Worm (Caenorhabditis elegans): ENCODE results near the gene ins-1.

ins-1 gene

ce11 chrIV:10468662-10469061 is 32.2 kb downstream of the ins-1 start:
- TF ChIP-seq atf-7 (tag; optimal IDR thresholded peaks at IDR 0.05), result no peak
- TF ChIP-seq tbp1 (GFP tag; optimal IDR thresholded peaks at IDR 0.05), result no peak
- TF ChIP-seq ama-1 (optimal IDR thresholded peaks at IDR 0.05), result no peak
- no peak for TF ChIP-seq ama-1 (GFP tag; optimal IDR thresholded peaks at IDR 0.05)
- TF ChIP-seq nhr-80 (tag; optimal IDR thresholded peaks at IDR 0.05), result peak; percentile 59

DNA sequence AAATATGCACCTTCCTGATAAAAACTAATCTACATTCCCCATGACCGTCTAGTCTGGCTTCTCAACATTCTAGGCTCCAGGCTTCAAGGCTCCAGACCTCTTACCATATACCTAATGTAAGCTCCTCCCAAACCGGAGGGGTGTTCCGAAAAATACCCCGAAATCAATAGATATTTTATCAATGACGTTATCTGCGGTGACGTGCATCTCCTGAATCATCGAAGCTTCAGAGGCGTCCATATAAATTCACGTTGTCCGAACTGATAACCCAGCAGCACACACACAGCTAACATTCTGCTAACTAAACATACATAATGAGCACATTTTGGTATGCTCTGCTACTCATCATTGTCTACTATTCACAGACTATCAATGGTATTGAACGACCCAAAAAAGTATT is 33.0 kb downstream of the ins-1 start, which contains the start of gene ugt-44:
Gene ugt-44, plus strand, starts transcription at position 248 of the 400 bp plus-strand sequence.
- TF ChIP-seq atf-7 (tag; optimal IDR thresholded peaks at IDR 0.05) (peak; percentile 81), ets-4 (GFP tag; optimal IDR thresholded peaks at IDR 0.05) (peak; percentile 71), T26A5.8 (tag; optimal IDR thresholded peaks at IDR 0.05) (no peak), C06A6.2 (GFP tag; conservative IDR thresholded peaks at IDR 0.05) (no peak), dox-1 (GFP tag; IDR thresholded peaks at IDR 0.05) (peak; percentile 40; the same call in 1 of the 2 replicates), B0336.3 (GFP tag; IDR thresholded peaks at IDR 0.05) (0 out of 2 replicates have a peak, but pooled peaks have one; percentile 23), nhr-80 (tag; optimal IDR thresholded peaks at IDR 0.05) (peak; percentile 66)

DNA sequence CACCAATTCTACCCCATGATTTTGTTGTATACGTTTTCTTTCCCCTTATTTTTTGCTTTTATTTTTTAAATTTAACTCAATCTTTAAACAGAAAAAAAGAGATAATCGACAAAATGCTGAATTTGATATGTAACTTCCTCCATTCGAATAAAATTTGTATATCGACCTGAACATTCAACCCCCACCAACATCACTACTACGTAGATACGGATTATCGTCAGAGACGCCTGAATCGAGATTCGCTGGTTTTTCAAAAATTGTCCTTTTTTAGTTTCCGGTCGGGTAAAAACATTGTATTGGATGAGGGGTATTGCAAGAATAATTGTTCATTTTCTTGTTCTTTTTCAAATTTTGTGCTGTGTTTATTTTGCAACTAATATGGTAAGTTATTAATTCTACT is 36.0 kb downstream of the ins-1 start, which contains the start of gene bgnt-1.1:
Gene bgnt-1.1, plus strand, starts transcription at position 301 of the 400 bp plus-strand sequence.
- TF ChIP-seq B0336.3 (GFP tag; IDR thresholded peaks at IDR 0.05), result no peak
- no peak for TF ChIP-seq repo-1 (tag; optimal IDR thresholded peaks at IDR 0.05)
- TF ChIP-seq tbx-9 (tag; optimal IDR thresholded peaks at IDR 0.05; ENCODE audit: borderline replicate concordance), result no peak
- TF ChIP-seq T07F8.4 (tag; optimal IDR thresholded peaks at IDR 0.05), result no peak
- TF ChIP-seq mel-28 (tag; optimal IDR thresholded peaks at IDR 0.05; ENCODE audit: borderline replicate concordance), result no peak
- TF ChIP-seq Y53F4B.3 (GFP tag; IDR thresholded peaks at IDR 0.05), result no peak
- no peak for TF ChIP-seq K12H6.12 (tag; optimal IDR thresholded peaks at IDR 0.05)
- TF ChIP-seq F23B12.7 (tag; optimal IDR thresholded peaks at IDR 0.05; ENCODE audit: insufficient read depth), result no peak
- TF ChIP-seq lsl-1 (GFP tag; optimal IDR thresholded peaks at IDR 0.05), result no peak
- no peak for TF ChIP-seq nfya-1 (tag; optimal IDR thresholded peaks at IDR 0.05; ENCODE audit: borderline replicate concordance, insufficient read depth)
- no peak for TF ChIP-seq lag-1 (GFP tag; IDR thresholded peaks at IDR 0.05)
- TF ChIP-seq snpc-4 (GFP tag; optimal IDR thresholded peaks at IDR 0.05), result no peak
- no peak for TF ChIP-seq snpc-4 (tag; optimal IDR thresholded peaks at IDR 0.05)
- TF ChIP-seq nfya-2 (GFP tag; IDR thresholded peaks at IDR 0.05), result no peak

- no peak for TF ChIP-seq F33H1.4 (GFP tag; IDR thresholded peaks at IDR 0.05)
- no peak for TF ChIP-seq atf-7 (tag; optimal IDR thresholded peaks at IDR 0.05)
- TF ChIP-seq ztf-25 (GFP tag; IDR thresholded peaks at IDR 0.05), result no peak
- no peak for TF ChIP-seq K12H6.12 (tag; optimal IDR thresholded peaks at IDR 0.05)
- TF ChIP-seq Y56A3A.18 (GFP tag; IDR thresholded peaks at IDR 0.05), result no peak
- no peak for TF ChIP-seq F57A8.1 (GFP tag; optimal IDR thresholded peaks at IDR 0.05)
- no peak for TF ChIP-seq aptf-3 (GFP tag; IDR thresholded peaks at IDR 0.05)
- TF ChIP-seq ztf-3 (GFP tag; optimal IDR thresholded peaks at IDR 0.05), result no peak
- no peak for TF ChIP-seq hmg-1.2 (GFP tag; IDR thresholded peaks at IDR 0.05)
- no peak for TF ChIP-seq ztf-26 (tag; optimal IDR thresholded peaks at IDR 0.05)
- no peak for TF ChIP-seq Y53F4B.3 (GFP tag; IDR thresholded peaks at IDR 0.05)
- no peak for TF ChIP-seq lsy-27 (tag; optimal IDR thresholded peaks at IDR 0.05; ENCODE audit: borderline replicate concordance, insufficient read depth)
Observed at ce11 chrIV:10475234-10475633, 38.7 kb downstream of the ins-1 start.

DNA sequence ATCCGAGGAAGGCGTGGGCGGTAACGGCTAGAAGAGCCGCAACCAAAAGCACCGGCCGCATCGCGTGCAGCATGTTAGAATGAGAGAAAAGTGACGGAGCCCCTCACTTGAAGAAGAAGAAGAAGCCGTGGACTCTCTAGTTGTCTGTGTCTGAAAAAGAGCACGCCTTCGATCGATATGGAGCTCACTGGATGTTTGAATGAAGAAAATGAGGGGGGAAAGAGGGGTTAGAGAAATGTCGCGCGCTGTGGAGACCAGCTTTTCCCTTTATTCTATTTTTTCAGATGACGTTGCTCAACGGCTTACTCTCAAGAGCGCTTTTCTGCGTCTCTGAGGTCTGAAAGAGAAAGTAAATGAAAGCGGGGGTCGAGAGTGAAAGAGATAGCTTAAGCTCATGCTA is 45.2 kb downstream of the ins-1 start, which contains the start of gene egl-21:
Gene egl-21, minus strand, starts transcription at position 150 of the 400 bp plus-strand sequence.
- no peak for TF ChIP-seq hlh-12 (tag; optimal IDR thresholded peaks at IDR 0.05)
- no peak for TF ChIP-seq let-526 (GFP tag; IDR thresholded peaks at IDR 0.05)
- no peak for TF ChIP-seq fkh-3 (tag; optimal IDR thresholded peaks at IDR 0.05)
- no peak for TF ChIP-seq ztf-25 (GFP tag; IDR thresholded peaks at IDR 0.05)
- no peak for TF ChIP-seq egl-18 (GFP tag; IDR thresholded peaks at IDR 0.05)
- no peak for TF ChIP-seq attf-3 (GFP tag; conservative IDR thresholded peaks at IDR 0.05)
- TF ChIP-seq hmg-1.2 (GFP tag; IDR thresholded peaks at IDR 0.05), result peak; percentile 24; the same call in 1 of the 2 replicates
- TF ChIP-seq Y53F4B.3 (GFP tag; IDR thresholded peaks at IDR 0.05), result no peak
- TF ChIP-seq mcd-1 (GFP tag; IDR thresholded peaks at IDR 0.05), result peak; percentile 18; the same call in 1 of the 2 replicates
- TF ChIP-seq akir-1 (GFP tag; optimal IDR thresholded peaks at IDR 0.05), result no peak
- TF ChIP-seq C06A6.2 (GFP tag; conservative IDR thresholded peaks at IDR 0.05), result no peak
- peak; percentile 40 for TF ChIP-seq attf-5 (GFP tag; optimal IDR thresholded peaks at IDR 0.05)
- no peak for TF ChIP-seq dpff-1 (tag; optimal IDR thresholded peaks at IDR 0.05)
- TF ChIP-seq zfh-2 (GFP tag; conservative IDR thresholded peaks at IDR 0.05), result peak; percentile 76
- peak; percentile 46 for TF ChIP-seq somi-1 (GFP tag; optimal IDR thresholded peaks at IDR 0.05)
